Worm (Caenorhabditis elegans): ENCODE data around the gene moma-1.

Gene moma-1

ce11 chrIII:833711-834442, 18.3 kb downstream of the moma-1 start:
- peak; percentile 9 for TF ChIP-seq unc-62 (GFP tag; optimal IDR thresholded peaks at IDR 0.05)

- no peak for TF ChIP-seq unc-62 (GFP tag; optimal IDR thresholded peaks at IDR 0.05)
Measured at ce11 chrIII:832855-833504, 19.2 kb downstream of the moma-1 start, which contains the start of gene zip-2. Gene zip-2 (plus strand): TSS chrIII:832982.

ce11 chrIII:831961-832360, 20.2 kb downstream of the moma-1 start, which contains the start of gene ceeh-1:
Gene ceeh-1 (minus strand): TSS chrIII:832277.
- TF ChIP-seq unc-62 (GFP tag; optimal IDR thresholded peaks at IDR 0.05): no peak

- no peak for TF ChIP-seq unc-62 (GFP tag; optimal IDR thresholded peaks at IDR 0.05)
Measured at ce11 chrIII:825256-825655, 26.9 kb downstream of the moma-1 start.

- no peak for TF ChIP-seq unc-62 (GFP tag; optimal IDR thresholded peaks at IDR 0.05)
Measured at ce11 chrIII:822546-823272, 29.5 kb downstream of the moma-1 start, which contains the start of gene clec-149. Gene clec-149 (plus strand): TSS chrIII:823222.

- TF ChIP-seq unc-62 (GFP tag; optimal IDR thresholded peaks at IDR 0.05): no peak
Measured at ce11 chrIII:819313-819712, 32.9 kb downstream of the moma-1 start.

ce11 chrIII:815845-816244, 36.4 kb downstream of the moma-1 start, which contains the start of gene dac-1:
Gene dac-1 (plus strand): TSS chrIII:816145.
- no peak for TF ChIP-seq unc-62 (GFP tag; optimal IDR thresholded peaks at IDR 0.05)

ce11 chrIII:811544-811943, 40.7 kb downstream of the moma-1 start, which contains the start of gene daf-7:
Gene daf-7 (plus strand): TSS chrIII:811844.
- TF ChIP-seq unc-62 (GFP tag; optimal IDR thresholded peaks at IDR 0.05): no peak

- TF ChIP-seq unc-62 (GFP tag; optimal IDR thresholded peaks at IDR 0.05): no peak
Measured at ce11 chrIII:802041-802440, 50.2 kb downstream of the moma-1 start.
